Fruit fly (Drosophila melanogaster): ENCODE results near the gene CG11843.

- TF ChIP-seq CG8478 (optimal IDR thresholded peaks at IDR 0.05) (no peak), CTCF (optimal IDR thresholded peaks at IDR 0.05) (no peak)
These were observed 12.9 kb downstream of the CG11843 start for dm6 chr3R:29067091-29067490.

All from S2 (cell line).